Worm (Caenorhabditis elegans) whole organism, L4/young adult: ENCODE results near the gene par-5.

ENCODE experiments used
- W03F9.2 ChIP-seq: fragments of 150-350 bp; optimal IDR thresholded peaks from 2 replicates; lab custom pipeline; 2014; ENCODE audit warnings: missing biosample characterization, missing genetic modification characterization
- him-1 ChIP-seq: sonication (generic microtip); optimal IDR thresholded peaks from 2 replicates; lab custom pipeline; 2016; ENCODE audit warnings: missing genotype, missing genetic modification reagents, missing genetic modification characterization, missing compliant biosample characterization

- no peak for TF ChIP-seq him-1 (tag; lab: Kevin White, UChicago)
- TF ChIP-seq W03F9.2 = no peak
Observed at ce11 chrIV:11776968-11777467, 44.7 kb downstream of the par-5 start.
